Fruit fly (Drosophila melanogaster): Measurements from ENCODE around the gene PVRAP.

PVRAP gene

dm6 chr3L:6071454-6072189 is 74.6 kb downstream of the PVRAP start, which contains the start of gene CG6602 (continued):
- TF ChIP-seq Taf1 (GFP tag; IDR thresholded peaks at IDR 0.05) (no peak; the same call in 1 of the 2 replicates), Doc2 (GFP tag; IDR thresholded peaks at IDR 0.05) (no peak), Stat92E (GFP tag; optimal IDR thresholded peaks at IDR 0.05) (no peak), prd (optimal IDR thresholded peaks at IDR 0.05) (no peak), prd (GFP tag; IDR thresholded peaks at IDR 0.05) (peak; percentile 42; the same call in 2 of the 3 replicates), CG17912 (GFP tag; optimal IDR thresholded peaks at IDR 0.05) (peak; percentile 59), Hmr (GFP tag; optimal IDR thresholded peaks at IDR 0.05) (peak; percentile 82), sob (GFP tag; IDR thresholded peaks at IDR 0.05) (peak; percentile 80), CG4404 (GFP tag; IDR thresholded peaks at IDR 0.05) (0 out of 2 replicates have a peak, but pooled peaks have one; percentile 38), Scr (GFP tag; IDR thresholded peaks at IDR 0.05; ENCODE audit: partially characterized antibody) (no peak), CG6254 (GFP tag; optimal IDR thresholded peaks at IDR 0.05) (peak; percentile 44), Nf-YB (GFP tag; optimal IDR thresholded peaks at IDR 0.05) (no peak), unc-4 (GFP tag; IDR thresholded peaks at IDR 0.05; ENCODE audit: partially characterized antibody) (no peak), HmgD (GFP tag; optimal IDR thresholded peaks at IDR 0.05) (no peak), NK7.1 (GFP tag; optimal IDR thresholded peaks at IDR 0.05) (no peak), ato (GFP tag; IDR thresholded peaks at IDR 0.05; ENCODE audit: partially characterized antibody) (no peak), CG30403 (GFP tag; optimal IDR thresholded peaks at IDR 0.05) (peak; percentile 26), ham (GFP tag; IDR thresholded peaks at IDR 0.05) (peak; percentile 5; the same call in 1 of the 2 replicates), otp (GFP tag; IDR thresholded peaks at IDR 0.05) (peak; percentile 76), tna (GFP tag; IDR thresholded peaks at IDR 0.05; ENCODE audit: partially characterized antibody) (no peak), BEAF-32 (GFP tag; optimal IDR thresholded peaks at IDR 0.05) (no peak), Ada2b (GFP tag; IDR thresholded peaks at IDR 0.05) (peak; percentile 62; the same call in 1 of the 2 replicates), Eip74EF (GFP tag; optimal IDR thresholded peaks at IDR 0.05) (no peak), CG3407 (GFP tag; optimal IDR thresholded peaks at IDR 0.05) (peak; percentile 41), fd102C (GFP tag; optimal IDR thresholded peaks at IDR 0.05) (peak; percentile 10), bigmax (GFP tag; optimal IDR thresholded peaks at IDR 0.05) (no peak), gcm (GFP tag; optimal IDR thresholded peaks at IDR 0.05) (no peak), CG6654 (GFP tag; optimal IDR thresholded peaks at IDR 0.05) (peak; percentile 61), pita (GFP tag; optimal IDR thresholded peaks at IDR 0.05) (peak; percentile 37), inv (GFP tag; IDR thresholded peaks at IDR 0.05; ENCODE audit: partially characterized antibody) (no peak), NC2β (GFP tag; optimal IDR thresholded peaks at IDR 0.05) (peak; percentile 53), scrt (GFP tag; optimal IDR thresholded peaks at IDR 0.05) (peak; percentile 67), CG12391 (tag; optimal IDR thresholded peaks at IDR 0.05) (peak; percentile 52), bsh (GFP tag; optimal IDR thresholded peaks at IDR 0.05) (peak in 1 of 2 experiments; percentile 49), Vsx1 (GFP tag; optimal IDR thresholded peaks at IDR 0.05) (peak; percentile 63), Max (GFP tag; optimal IDR thresholded peaks at IDR 0.05) (peak; percentile 50), vnd (GFP tag; IDR thresholded peaks at IDR 0.05; ENCODE audit: partially characterized antibody) (no peak), CG8359 (GFP tag; optimal IDR thresholded peaks at IDR 0.05; ENCODE audit: borderline replicate concordance) (peak; percentile 51), CG17568 (GFP tag; optimal IDR thresholded peaks at IDR 0.05) (no peak), cwo (GFP tag; optimal IDR thresholded peaks at IDR 0.05) (no peak), CG32767 (GFP tag; IDR thresholded peaks at IDR 0.05) (no peak), Dip2 (GFP tag; IDR thresholded peaks at IDR 0.05) (no peak), Fer3 (tag; optimal IDR thresholded peaks at IDR 0.05) (peak; percentile 86), B-H2 (GFP tag; optimal IDR thresholded peaks at IDR 0.05) (peak; percentile 68), CG10565 (GFP tag; optimal IDR thresholded peaks at IDR 0.05) (no peak), Rx (GFP tag; IDR thresholded peaks at IDR 0.05) (peak; percentile 73)

All from whole organism, embryonic.